Worm (Caenorhabditis elegans) whole organism, late embryonic: Measurements from ENCODE around the gene acds-10.

Source experiments
- F13H6.1 ChIP-seq: sonication (generic microtip); optimal IDR thresholded peaks from 2 replicates; lab custom pipeline; 2016; ENCODE audit warnings: missing genetic modification characterization, missing compliant biosample characterization
- T23F11.4 ChIP-seq: fragments of 200-800 bp; sonication (Bioruptor generic); optimal IDR thresholded peaks from 2 replicates; lab custom pipeline; 2018; ENCODE audit warnings: mild to moderate bottlenecking, missing genetic modification characterization, missing compliant biosample characterization
- ama-1 ChIP-seq: fragments of 150-350 bp; optimal IDR thresholded peaks from 2 replicates; lab custom pipeline; 2014
- ceh-2 ChIP-seq: sonication (generic microtip); optimal IDR thresholded peaks from 2 replicates; lab custom pipeline; 2016; ENCODE audit warnings: missing genotype, missing genetic modification characterization, missing compliant biosample characterization
- dmd-4 ChIP-seq: sonication (generic microtip); optimal IDR thresholded peaks from 2 replicates; lab custom pipeline; 2016; ENCODE audit warnings: borderline replicate concordance, missing genetic modification characterization, missing compliant biosample characterization
- hlh-15 ChIP-seq: sonication (generic microtip); optimal IDR thresholded peaks from 2 replicates; lab custom pipeline; 2016; ENCODE audit warnings: missing genetic modification characterization, missing compliant biosample characterization
- pag-3 ChIP-seq: sonication (generic microtip); optimal IDR thresholded peaks from 2 replicates; lab custom pipeline; 2016; ENCODE audit warnings: missing compliant biosample characterization, missing genetic modification characterization, borderline replicate concordance
- pat-9 ChIP-seq: fragments of 200-800 bp; sonication (Bioruptor generic); optimal IDR thresholded peaks from 2 replicates; lab custom pipeline; 2018; ENCODE audit warnings: mild to moderate bottlenecking, missing genetic modification characterization, moderate library complexity, missing compliant biosample characterization
- sox-4 ChIP-seq: sonication (generic microtip); optimal IDR thresholded peaks from 2 replicates; lab custom pipeline; 2017; ENCODE audit warnings: mild to moderate bottlenecking, missing genetic modification characterization, inconsistent platforms, missing compliant biosample characterization
- unc-55 ChIP-seq: sonication (generic microtip); optimal IDR thresholded peaks from 2 replicates; lab custom pipeline; 2017; ENCODE audit warnings: missing biosample characterization, missing genetic modification reagents, missing genetic modification characterization

ce11 chrV:5758780-5759179 is 11.2 kb downstream of the acds-10 start, which contains the start of gene C53A3.4:
- TF ChIP-seq unc-55, result no peak
- no peak for TF ChIP-seq dmd-4
- TF ChIP-seq pag-3, result no peak
- TF ChIP-seq ceh-2, result no peak
- no peak for TF ChIP-seq ama-1
- TF ChIP-seq pat-9, result no peak
- TF ChIP-seq T23F11.4 (GFP tag; lab: Kevin White, UChicago), result no peak
- no peak for TF ChIP-seq F13H6.1
- no peak for TF ChIP-seq hlh-15 (tag; lab: Kevin White, UChicago)
- no peak for TF ChIP-seq sox-4 (tag; lab: Kevin White, UChicago)
